Worm (Caenorhabditis elegans): ENCODE measurements around the gene gck-3.

DNA sequence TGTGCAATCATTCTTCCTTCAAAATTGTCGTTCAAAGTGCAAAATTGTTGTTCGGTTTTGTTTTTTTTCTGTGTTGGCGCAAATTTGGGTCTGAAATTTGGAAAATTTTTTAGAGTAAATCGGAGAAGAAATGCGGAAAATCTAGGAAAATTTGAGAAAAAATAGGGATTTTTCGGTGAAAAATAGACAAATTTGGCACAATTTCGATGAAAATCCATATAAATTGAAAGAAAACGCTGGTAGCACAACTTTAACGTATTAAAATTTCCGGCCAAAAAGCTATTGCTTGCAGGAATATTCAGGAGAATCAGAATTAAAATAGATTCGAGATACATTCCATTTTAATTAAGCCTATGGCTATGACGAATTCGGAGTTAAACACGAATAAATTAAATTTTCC is 17.6 kb downstream of the gck-3 start, which contains the start of gene dpy-21:
- TF ChIP-seq dao-5 (tag; optimal IDR thresholded peaks at IDR 0.05), result no peak
- TF ChIP-seq him-1 (tag; optimal IDR thresholded peaks at IDR 0.05), result no peak
- no peak for TF ChIP-seq W03F9.2 (tag; optimal IDR thresholded peaks at IDR 0.05)
